Worm (Caenorhabditis elegans) whole organism, L1 larva: ENCODE data around the gene atfs-1.
A peak's percentile ranks its signal among the peaks of the same experiment; 100 is the strongest.

Experiments used
- C04F5.9 ChIP-seq: sonication (generic microtip); optimal IDR thresholded peaks from 2 replicates; lab custom pipeline; 2016; ENCODE audit warnings: missing genetic modification characterization, missing compliant biosample characterization
- C16A3.4 ChIP-seq: fragments of 150-350 bp; optimal IDR thresholded peaks from 2 replicates; lab custom pipeline; 2014; ENCODE audit warnings: missing biosample characterization, missing genetic modification characterization
- C34B4.2 ChIP-seq: sonication (generic microtip); optimal IDR thresholded peaks from 2 replicates; lab custom pipeline; 2017; ENCODE audit warnings: mild to moderate bottlenecking, missing genetic modification characterization, missing compliant biosample characterization
- Y116A8C.19 ChIP-seq: sonication (generic microtip); optimal IDR thresholded peaks from 2 replicates; lab custom pipeline; 2016; ENCODE audit warnings: missing compliant biosample characterization, missing genetic modification characterization, borderline replicate concordance
- aha-1 ChIP-seq: fragments of 150-350 bp; optimal IDR thresholded peaks from 2 replicates; lab custom pipeline; 2014; ENCODE audit warnings: missing biosample characterization, missing genetic modification characterization
- ceh-63 ChIP-seq: fragments of 200-800 bp; sonication (Bioruptor generic); optimal IDR thresholded peaks from 2 replicates; lab custom pipeline; 2018; ENCODE audit warnings: mild to moderate bottlenecking, missing genetic modification characterization, missing compliant biosample characterization
- ceh-8 ChIP-seq: fragments of 200-800 bp; sonication (Bioruptor generic); optimal IDR thresholded peaks from 2 replicates; lab custom pipeline; 2018; ENCODE audit warnings: mild to moderate bottlenecking, missing genetic modification characterization, moderate library complexity, missing compliant biosample characterization
- ceh-88 ChIP-seq: fragments of 200-800 bp; sonication (Bioruptor generic); IDR thresholded peaks from 2 replicates; pipeline ENCODE4 v1.3.6; 2022; ENCODE audit warnings: missing genetic modification characterization, missing compliant biosample characterization
- dsc-1 ChIP-seq: sonication (generic microtip); optimal IDR thresholded peaks from 2 replicates; lab custom pipeline; 2016; ENCODE audit warnings: mild to moderate bottlenecking, missing genetic modification characterization, missing compliant biosample characterization
- efl-3 ChIP-seq: fragments of 200-800 bp; sonication (Bioruptor generic); optimal IDR thresholded peaks from 2 replicates; lab custom pipeline; 2018; ENCODE audit warnings: mild to moderate bottlenecking, missing genetic modification characterization, missing compliant biosample characterization
- egl-13 ChIP-seq: sonication (generic microtip); optimal IDR thresholded peaks from 2 replicates; lab custom pipeline; 2016; ENCODE audit warnings: missing genotype, missing genetic modification reagents, missing genetic modification characterization, missing compliant biosample characterization
- egl-27 ChIP-seq, 2 experiments: fragments of 150-350 bp in 1 of 2; sonication (generic microtip); optimal IDR thresholded peaks; 3 replicates each; lab custom pipeline; 2017 to 2018; ENCODE audit warnings: missing biosample characterization in 2 of 2, missing genetic modification characterization in 2 of 2, missing genetic modification reagents in 2 of 2
- elt-2 ChIP-seq: sonication (generic microtip); optimal IDR thresholded peaks from 2 replicates; lab custom pipeline; 2016; ENCODE audit warnings: missing genetic modification characterization, mild to moderate bottlenecking, inconsistent platforms, missing compliant biosample characterization, missing genetic modification reagents
- elt-3 ChIP-seq, 6 experiments: fragments of 150-350 bp in 1 of 6; sonication (generic microtip); optimal IDR thresholded peaks; 2 replicates each; lab custom pipeline; 2017 to 2018; ENCODE audit warnings: missing biosample characterization in 6 of 6, missing genetic modification characterization in 6 of 6, inconsistent platforms in 1 of 6
- fkh-10 ChIP-seq: sonication (generic microtip); optimal IDR thresholded peaks from 2 replicates; lab custom pipeline; 2017; ENCODE audit warnings: missing biosample characterization, missing genetic modification reagents, missing genetic modification characterization
- fkh-4 ChIP-seq: sonication (generic microtip); optimal IDR thresholded peaks from 2 replicates; lab custom pipeline; 2016; ENCODE audit warnings: missing compliant biosample characterization, missing genetic modification characterization, borderline replicate concordance
- fkh-8 ChIP-seq: sonication (generic microtip); optimal IDR thresholded peaks from 2 replicates; lab custom pipeline; 2016; ENCODE audit warnings: mild to moderate bottlenecking, missing genetic modification characterization, missing compliant biosample characterization
- grh-1 ChIP-seq: fragments of 200-800 bp; sonication (Bioruptor generic); IDR thresholded peaks from 2 replicates; pipeline ENCODE4 v1.3.6; 2022; ENCODE audit warnings: missing genetic modification reagents, missing genetic modification characterization, missing compliant biosample characterization
- hlh-17 ChIP-seq: fragments of 200-800 bp; sonication (Bioruptor generic); optimal IDR thresholded peaks from 2 replicates; lab custom pipeline; 2018; ENCODE audit warnings: missing genetic modification characterization, mild to moderate bottlenecking, missing compliant biosample characterization, moderate library complexity, borderline replicate concordance
- hlh-4 ChIP-seq: sonication (generic microtip); optimal IDR thresholded peaks from 2 replicates; lab custom pipeline; 2016; ENCODE audit warnings: mild to moderate bottlenecking, missing genetic modification characterization, missing compliant biosample characterization
- irx-1 ChIP-seq: sonication (generic microtip); optimal IDR thresholded peaks from 2 replicates; lab custom pipeline; 2016; ENCODE audit warnings: missing genetic modification characterization, missing compliant biosample characterization
- isw-1 ChIP-seq: fragments of 200-800 bp; sonication (Bioruptor generic); IDR thresholded peaks from 2 replicates; pipeline ENCODE4 v1.3.6; 2022; ENCODE audit warnings: missing genetic modification characterization, missing compliant biosample characterization
- lin-13 ChIP-seq: fragments of 150-350 bp; optimal IDR thresholded peaks from 2 replicates; lab custom pipeline; 2014; ENCODE audit warnings: missing biosample characterization, missing genetic modification reagents, missing genetic modification characterization
- lin-15B ChIP-seq: fragments of 150-350 bp; sonication (generic microtip); optimal IDR thresholded peaks from 3 replicates; lab custom pipeline; 2014; ENCODE audit warnings: missing biosample characterization, missing genetic modification characterization
- lin-35 ChIP-seq, 2 experiments: fragments of 150-350 bp; optimal IDR thresholded peaks; 2 replicates each; lab custom pipeline; 2014; ENCODE audit warnings: missing biosample characterization in 2 of 2, missing genetic modification characterization in 2 of 2, missing genetic modification reagents in 2 of 2
- lin-39 ChIP-seq: fragments of 150-350 bp; optimal IDR thresholded peaks from 2 replicates; lab custom pipeline; 2014; ENCODE audit warnings: missing biosample characterization, missing genetic modification reagents, missing genetic modification characterization
- lir-3 ChIP-seq: sonication (generic microtip); optimal IDR thresholded peaks from 2 replicates; lab custom pipeline; 2016; ENCODE audit warnings: mild to moderate bottlenecking, missing genetic modification characterization, moderate library complexity, missing compliant biosample characterization; ENCODE audit not compliant: poor library complexity
- lsy-2 ChIP-seq, 2 experiments: fragments of 150-350 bp; optimal IDR thresholded peaks; 2 replicates each; lab custom pipeline; 2014; ENCODE audit warnings: missing biosample characterization in 2 of 2, missing genetic modification characterization in 2 of 2
- mab-9 ChIP-seq: fragments of 200-800 bp; sonication (Bioruptor generic); IDR thresholded peaks from 2 replicates; pipeline ENCODE4 v1.3.6; 2022; ENCODE audit warnings: missing genetic modification reagents, missing genetic modification characterization, missing compliant biosample characterization
- mdl-1 ChIP-seq, 2 experiments: fragments of 150-350 bp; optimal IDR thresholded peaks; 2 replicates each; lab custom pipeline; 2014 to 2017; ENCODE audit warnings: missing biosample characterization in 2 of 2, missing genetic modification characterization in 2 of 2, inconsistent platforms in 1 of 2
- nhr-19 ChIP-seq: fragments of 200-800 bp; sonication (Bioruptor generic); conservative IDR thresholded peaks from 2 replicates; pipeline ENCODE4 v1.3.6; 2022; ENCODE audit warnings: missing genetic modification characterization, missing compliant biosample characterization
- nhr-237 ChIP-seq: fragments of 150-350 bp; optimal IDR thresholded peaks from 2 replicates; lab custom pipeline; 2014; ENCODE audit warnings: missing biosample characterization, missing genetic modification characterization
- nhr-28 ChIP-seq: fragments of 150-350 bp; optimal IDR thresholded peaks from 2 replicates; lab custom pipeline; 2014; ENCODE audit warnings: missing biosample characterization, missing genetic modification characterization
- nhr-71 ChIP-seq: sonication (generic microtip); optimal IDR thresholded peaks from 2 replicates; lab custom pipeline; 2016; ENCODE audit warnings: mild to moderate bottlenecking, missing genetic modification characterization, moderate library complexity, missing compliant biosample characterization
- nhr-84 ChIP-seq: sonication (generic microtip); optimal IDR thresholded peaks from 2 replicates; lab custom pipeline; 2017; ENCODE audit warnings: missing biosample characterization, missing genetic modification characterization
- nhr-85 ChIP-seq: sonication (generic microtip); peaks from one replicate; lab custom pipeline; 2016; ENCODE audit warnings: missing genetic modification characterization, inconsistent platforms, missing compliant biosample characterization
- nhr-90 ChIP-seq: sonication (generic microtip); optimal IDR thresholded peaks from 2 replicates; lab custom pipeline; 2016; ENCODE audit warnings: mild to moderate bottlenecking, missing genetic modification characterization, missing compliant biosample characterization; ENCODE audit not compliant: poor library complexity
- pag-3 ChIP-seq: sonication (generic microtip); optimal IDR thresholded peaks from 2 replicates; lab custom pipeline; 2017; ENCODE audit warnings: missing genetic modification characterization, mild to moderate bottlenecking, missing compliant biosample characterization, antibody characterized with exemption, borderline replicate concordance; ENCODE audit not compliant: insufficient read depth
- pax-3 ChIP-seq: fragments of 200-800 bp; sonication (Bioruptor generic); optimal IDR thresholded peaks from 2 replicates; lab custom pipeline; 2018; ENCODE audit warnings: mild to moderate bottlenecking, missing genetic modification characterization, moderate library complexity, missing compliant biosample characterization
- skn-1 ChIP-seq: fragments of 150-350 bp; optimal IDR thresholded peaks from 2 replicates; lab custom pipeline; 2014; ENCODE audit warnings: missing biosample characterization, missing genetic modification characterization
- snu-23 ChIP-seq: sonication (generic microtip); optimal IDR thresholded peaks from 2 replicates; lab custom pipeline; 2016; ENCODE audit warnings: missing genetic modification characterization, missing compliant biosample characterization
- sox-4 ChIP-seq: sonication (generic microtip); optimal IDR thresholded peaks from 2 replicates; lab custom pipeline; 2016; ENCODE audit warnings: missing genetic modification characterization, missing compliant biosample characterization
- sptf-1 ChIP-seq: fragments of 150-350 bp; optimal IDR thresholded peaks from 2 replicates; lab custom pipeline; 2014; ENCODE audit warnings: missing biosample characterization, missing genetic modification characterization
- sup-37 ChIP-seq: fragments of 200-800 bp; sonication (Bioruptor generic); optimal IDR thresholded peaks from 2 replicates; lab custom pipeline; 2018; ENCODE audit warnings: mild to moderate bottlenecking, missing genetic modification characterization, missing compliant biosample characterization
- swsn-7 ChIP-seq: sonication (generic microtip); optimal IDR thresholded peaks from 2 replicates; lab custom pipeline; 2016; ENCODE audit warnings: missing genetic modification characterization, missing compliant biosample characterization
- tlp-1 ChIP-seq: fragments of 150-350 bp; optimal IDR thresholded peaks from 2 replicates; lab custom pipeline; 2014; ENCODE audit warnings: missing biosample characterization, missing genetic modification characterization
- unc-30 ChIP-seq: sonication (generic microtip); optimal IDR thresholded peaks from 2 replicates; lab custom pipeline; 2017; ENCODE audit warnings: missing biosample characterization, missing genetic modification characterization
- unc-62 ChIP-seq: fragments of 150-350 bp; optimal IDR thresholded peaks from 2 replicates; lab custom pipeline; 2014; ENCODE audit warnings: missing biosample characterization, missing genetic modification reagents, missing genetic modification characterization
- unc-86 ChIP-seq: sonication (generic microtip); optimal IDR thresholded peaks from 2 replicates; lab custom pipeline; 2016; ENCODE audit warnings: missing genetic modification characterization, missing compliant biosample characterization
- vab-15 ChIP-seq: sonication (generic microtip); optimal IDR thresholded peaks from 2 replicates; lab custom pipeline; 2017; ENCODE audit warnings: missing genotype, mild to moderate bottlenecking, missing genetic modification characterization, missing compliant biosample characterization
- ztf-11 ChIP-seq, 2 experiments: sonication (generic microtip); optimal IDR thresholded peaks; 2 replicates each; lab custom pipeline; 2016 to 2017; ENCODE audit warnings: missing genetic modification characterization in 2 of 2, missing biosample characterization in 1 of 2, missing compliant biosample characterization in 1 of 2
- ztf-4 ChIP-seq: fragments of 150-350 bp; optimal IDR thresholded peaks from 2 replicates; lab custom pipeline; 2014; ENCODE audit warnings: missing biosample characterization, missing genetic modification characterization

Gene atfs-1

ce11 chrV:14200086-14200485 is 6.6 kb downstream of the atfs-1 start (continued):
- TF ChIP-seq elt-2 (tag; lab: Kevin White, UChicago) = peak; percentile 69
- TF ChIP-seq unc-62 (GFP tag; lab: Kevin White, UChicago) = no peak
- TF ChIP-seq fkh-8 (tag; lab: Kevin White, UChicago) = peak; percentile 86
- peak; percentile 30; the same call in 1 of the 2 replicates for TF ChIP-seq grh-1 (GFP tag; lab: Robert Waterston, UW)
- TF ChIP-seq ceh-63 (GFP tag; lab: Kevin White, UChicago) = no peak
- TF ChIP-seq C04F5.9 (tag; lab: Kevin White, UChicago) = peak; percentile 31
- TF ChIP-seq pag-3 = no peak
- peak; percentile 81 for TF ChIP-seq dsc-1 (tag; lab: Kevin White, UChicago)
- peak; percentile 66 for TF ChIP-seq aha-1 (tag; lab: Kevin White, UChicago)
- TF ChIP-seq lin-13 (GFP tag; lab: Kevin White, UChicago) = peak; percentile 87
- TF ChIP-seq egl-27 (tag; optimal IDR thresholded peaks at IDR 0.05; lab: Kevin White, UChicago) = peak; percentile 82 to 92
- peak; percentile 57 for TF ChIP-seq unc-86
- peak in 3 of 6 experiments; percentile 56 to 92 (median 67) for TF ChIP-seq elt-3 (tag; optimal IDR thresholded peaks at IDR 0.05; lab: Kevin White, UChicago)
- no peak for TF ChIP-seq tlp-1 (tag; lab: Kevin White, UChicago)
- peak; percentile 65 for TF ChIP-seq lin-15B
- TF ChIP-seq nhr-90 (tag; lab: Kevin White, UChicago) = peak; percentile 90
- TF ChIP-seq Y116A8C.19 (tag; lab: Kevin White, UChicago) = no peak
- TF ChIP-seq nhr-237 (tag; lab: Kevin White, UChicago) = peak; percentile 93
- TF ChIP-seq nhr-28 (tag; lab: Kevin White, UChicago) = peak; percentile 64
- TF ChIP-seq lsy-2 (tag; optimal IDR thresholded peaks at IDR 0.05; lab: Kevin White, UChicago) = peak; percentile 87 to 91
- peak; percentile 34 for TF ChIP-seq ceh-8 (GFP tag; lab: Kevin White, UChicago)
- no peak for TF ChIP-seq sptf-1 (tag; lab: Kevin White, UChicago)
- peak; percentile 97 for TF ChIP-seq snu-23 (GFP tag; lab: Kevin White, UChicago)
- TF ChIP-seq pax-3 = peak; percentile 92
- peak; percentile 0 for TF ChIP-seq fkh-10
- TF ChIP-seq skn-1 (tag; lab: Kevin White, UChicago) = peak; percentile 98
- TF ChIP-seq nhr-85 (tag; lab: Kevin White, UChicago) = peak; percentile 91
- no peak for TF ChIP-seq hlh-4 (tag; lab: Kevin White, UChicago)
- TF ChIP-seq nhr-71 (tag; lab: Kevin White, UChicago) = peak; percentile 99
- TF ChIP-seq sox-4 (tag; lab: Kevin White, UChicago) = no peak
- TF ChIP-seq lir-3 (tag; lab: Kevin White, UChicago) = peak; percentile 79
- peak; percentile 57 for TF ChIP-seq fkh-4 (tag; lab: Kevin White, UChicago)
- TF ChIP-seq isw-1 = peak; percentile 84
- peak; percentile 91 for TF ChIP-seq C16A3.4 (tag; lab: Kevin White, UChicago)
- TF ChIP-seq vab-15 (tag; lab: Kevin White, UChicago) = no peak
- peak; percentile 51; the same call in 1 of the 2 replicates for TF ChIP-seq ceh-88 (GFP tag; lab: Robert Waterston, UW)
- TF ChIP-seq hlh-17 (GFP tag; lab: Kevin White, UChicago) = no peak
- no peak for TF ChIP-seq C34B4.2
- peak in 1 of 2 experiments; percentile 58 for TF ChIP-seq ztf-11 (tag; optimal IDR thresholded peaks at IDR 0.05; lab: Kevin White, UChicago)
- TF ChIP-seq sup-37 (GFP tag; lab: Kevin White, UChicago) = peak; percentile 58
- TF ChIP-seq nhr-19 (GFP tag; lab: Robert Waterston, UW) = peak; percentile 90
- no peak for TF ChIP-seq nhr-84 (tag; lab: Kevin White, UChicago)
- TF ChIP-seq irx-1 (tag; lab: Kevin White, UChicago) = peak; percentile 85
- peak; percentile 59; the same call in 1 of the 2 replicates for TF ChIP-seq mab-9
- TF ChIP-seq egl-13 (tag; lab: Kevin White, UChicago) = peak; percentile 68
- TF ChIP-seq swsn-7 (tag; lab: Kevin White, UChicago) = peak; percentile 91
- TF ChIP-seq efl-3 (GFP tag; lab: Kevin White, UChicago) = no peak
- peak in 1 of 2 experiments; percentile 96 for TF ChIP-seq mdl-1 (tag; optimal IDR thresholded peaks at IDR 0.05; lab: Kevin White, UChicago)
- peak; percentile 57 for TF ChIP-seq lin-39 (tag; lab: Kevin White, UChicago)
- TF ChIP-seq lin-35 (GFP tag; optimal IDR thresholded peaks at IDR 0.05; lab: Kevin White, UChicago) = peak; percentile 74 to 87
- no peak for TF ChIP-seq unc-30 (tag; lab: Kevin White, UChicago)
- TF ChIP-seq ztf-4 = peak; percentile 90
